Fruit fly (Drosophila melanogaster): Measurements from ENCODE around the gene Orct.

- TF ChIP-seq bbx (GFP tag; IDR thresholded peaks at IDR 0.05; ENCODE audit: partially characterized antibody) (peak; percentile 89), stc (GFP tag; IDR thresholded peaks at IDR 0.05) (peak; percentile 66; the same call in 1 of the 2 replicates), HLH4C (GFP tag; IDR thresholded peaks at IDR 0.05; ENCODE audit: partially characterized antibody) (peak; percentile 70), CG10979 (tag; optimal IDR thresholded peaks at IDR 0.05) (peak; percentile 58)
These were observed 13.8 kb downstream of the Orct start, which contains the start of the genes CG34290 and Uck for dm6 chr3R:24289768-24290349.
